Worm (Caenorhabditis elegans) whole organism, mixed stage, embryonic: ENCODE data around the gene sup-9.

Source experiments
- cnd-1 ChIP-seq: fragments of 200-800 bp; sonication (Bioruptor generic); optimal IDR thresholded peaks from 2 replicates; lab custom pipeline; 2018; ENCODE audit warnings: mild to moderate bottlenecking, missing genetic modification characterization, missing compliant biosample characterization
- nhr-28 ChIP-seq: fragments of 150-350 bp; optimal IDR thresholded peaks from 2 replicates; lab custom pipeline; 2014; ENCODE audit warnings: missing biosample characterization, missing genetic modification characterization

- TF ChIP-seq cnd-1 (tag; lab: Kevin White, UChicago) (no peak), nhr-28 (tag; lab: Kevin White, UChicago) (no peak)
Observed at ce11 chrII:2641777-2642176, 45.0 kb downstream of the sup-9 start, which contains the start of gene F22E5.7.
